Fruit fly (Drosophila melanogaster): Measurements from ENCODE around the gene CG6276.

The CG6276 gene

dm6 chr3R:15340052-15340732 is 20.3 kb upstream of the CG6276 start, which contains the start of gene SerRS-m (continued):
- no peak for TF ChIP-seq ranshi (GFP tag; IDR thresholded peaks at IDR 0.05)
- no peak for TF ChIP-seq tll (GFP tag; optimal IDR thresholded peaks at IDR 0.05)
- no peak for TF ChIP-seq cato (GFP tag; optimal IDR thresholded peaks at IDR 0.05; ENCODE audit: borderline replicate concordance)
- TF ChIP-seq oc (tag; optimal IDR thresholded peaks at IDR 0.05): no peak
- TF ChIP-seq ci (GFP tag; IDR thresholded peaks at IDR 0.05): 0 out of 3 replicates have a peak, but pooled peaks have one; percentile 19
- TF ChIP-seq CG18764 (GFP tag; optimal IDR thresholded peaks at IDR 0.05): no peak
- peak; percentile 33 for TF ChIP-seq CG13287 (GFP tag; IDR thresholded peaks at IDR 0.05; ENCODE audit: partially characterized antibody)
- TF ChIP-seq CG6791 (GFP tag; IDR thresholded peaks at IDR 0.05; ENCODE audit: partially characterized antibody): no peak
- no peak for TF ChIP-seq klu (GFP tag; IDR thresholded peaks at IDR 0.05)
- TF ChIP-seq zen2 (GFP tag; IDR thresholded peaks at IDR 0.05; ENCODE audit: partially characterized antibody): no peak
- TF ChIP-seq gro (GFP tag; optimal IDR thresholded peaks at IDR 0.05): no peak
- TF ChIP-seq zf30C (GFP tag; optimal IDR thresholded peaks at IDR 0.05): peak; percentile 11
- TF ChIP-seq pan (optimal IDR thresholded peaks at IDR 0.05): no peak
- no peak for TF ChIP-seq pan (GFP tag; optimal IDR thresholded peaks at IDR 0.05 in 1 of 2, IDR thresholded peaks at IDR 0.05 in 1 of 2)
- 0 out of 3 replicates have a peak, but pooled peaks have one; percentile 6 for TF ChIP-seq CG7357 (GFP tag; IDR thresholded peaks at IDR 0.05)
- peak; percentile 17 for TF ChIP-seq Six4 (GFP tag; optimal IDR thresholded peaks at IDR 0.05)
- no peak for TF ChIP-seq CG3995 (GFP tag; optimal IDR thresholded peaks at IDR 0.05)
- TF ChIP-seq Oli (tag; optimal IDR thresholded peaks at IDR 0.05): peak; percentile 13
- no peak for TF ChIP-seq fd64A (GFP tag; optimal IDR thresholded peaks at IDR 0.05)
- TF ChIP-seq CG8765 (GFP tag; IDR thresholded peaks at IDR 0.05): no peak
- no peak for TF ChIP-seq CG7987 (GFP tag; optimal IDR thresholded peaks at IDR 0.05)
- TF ChIP-seq Ptx1 (GFP tag; IDR thresholded peaks at IDR 0.05): no peak
- no peak for TF ChIP-seq CG10462 (GFP tag; optimal IDR thresholded peaks at IDR 0.05)
- TF ChIP-seq CG14860 (GFP tag; IDR thresholded peaks at IDR 0.05; ENCODE audit: partially characterized antibody): no peak
- no peak for TF ChIP-seq CG8478 (optimal IDR thresholded peaks at IDR 0.05)
- TF ChIP-seq Sox102F (GFP tag; optimal IDR thresholded peaks at IDR 0.05): no peak
- no peak for TF ChIP-seq H2.0 (GFP tag; IDR thresholded peaks at IDR 0.05)
- TF ChIP-seq phol (tag; optimal IDR thresholded peaks at IDR 0.05): peak; percentile 32
- no peak for TF ChIP-seq Bteb2 (GFP tag; optimal IDR thresholded peaks at IDR 0.05)
- peak; percentile 14 for TF ChIP-seq CG18262 (tag; optimal IDR thresholded peaks at IDR 0.05)
- no peak for TF ChIP-seq CG3281 (GFP tag; optimal IDR thresholded peaks at IDR 0.05)
- no peak for TF ChIP-seq gt (GFP tag; IDR thresholded peaks at IDR 0.05)
- TF ChIP-seq CG14441 (GFP tag; IDR thresholded peaks at IDR 0.05): no peak
- TF ChIP-seq CG18011 (GFP tag; optimal IDR thresholded peaks at IDR 0.05): no peak
- no peak for TF ChIP-seq cad (GFP tag; optimal IDR thresholded peaks at IDR 0.05)
- peak; percentile 33 for TF ChIP-seq CG15601 (tag; optimal IDR thresholded peaks at IDR 0.05)
- no peak for TF ChIP-seq slou (GFP tag; optimal IDR thresholded peaks at IDR 0.05)
- no peak for TF ChIP-seq Rfx (GFP tag; IDR thresholded peaks at IDR 0.05)
- no peak for TF ChIP-seq Elba2 (GFP tag; optimal IDR thresholded peaks at IDR 0.05)
- no peak for TF ChIP-seq fru (optimal IDR thresholded peaks at IDR 0.05)
- no peak for TF ChIP-seq Mad (GFP tag; optimal IDR thresholded peaks at IDR 0.05)
- TF ChIP-seq CG8388 (GFP tag; optimal IDR thresholded peaks at IDR 0.05): peak; percentile 41
- no peak for TF ChIP-seq CG11085 (GFP tag; IDR thresholded peaks at IDR 0.05)
- TF ChIP-seq CG17912 (GFP tag; optimal IDR thresholded peaks at IDR 0.05): no peak
- TF ChIP-seq Pdp1 (GFP tag; optimal IDR thresholded peaks at IDR 0.05): peak in 1 of 2 experiments; percentile 13
- TF ChIP-seq MTF-1 (GFP tag; optimal IDR thresholded peaks at IDR 0.05; ENCODE audit: borderline replicate concordance): no peak
- no peak for TF ChIP-seq CG14710 (tag; optimal IDR thresholded peaks at IDR 0.05)
- TF ChIP-seq fd102C (GFP tag; optimal IDR thresholded peaks at IDR 0.05): no peak
- no peak for TF ChIP-seq CG6254 (GFP tag; optimal IDR thresholded peaks at IDR 0.05)
- TF ChIP-seq B-H2 (GFP tag; optimal IDR thresholded peaks at IDR 0.05): no peak

All from whole organism, embryonic.